Fruit fly (Drosophila melanogaster): ENCODE data around the gene CG31288.
A peak's percentile ranks its signal among the peaks of the same experiment; 100 is the strongest.

CG31288 gene

dm6 chr3R:25299507-25299964, at the start of gene CG31288:
CG31288 (minus strand) TSS chr3R:25299557.
- TF ChIP-seq psq (GFP tag; optimal IDR thresholded peaks at IDR 0.05): no peak
- no peak for TF ChIP-seq h (GFP tag; optimal IDR thresholded peaks at IDR 0.05)
- no peak for TF ChIP-seq CG9705 (GFP tag; optimal IDR thresholded peaks at IDR 0.05)
- no peak for TF ChIP-seq ey (GFP tag; optimal IDR thresholded peaks at IDR 0.05)
- no peak for TF ChIP-seq N (GFP tag; optimal IDR thresholded peaks at IDR 0.05)
- TF ChIP-seq Myc (optimal IDR thresholded peaks at IDR 0.05): no peak
- no peak for TF ChIP-seq dl (GFP tag; optimal IDR thresholded peaks at IDR 0.05; ENCODE audit: insufficient read depth in 1 of 2, partially characterized antibody in 2 of 2)
- no peak for TF ChIP-seq dsf (GFP tag; optimal IDR thresholded peaks at IDR 0.05; ENCODE audit: borderline replicate concordance)
- no peak for TF ChIP-seq lola (GFP tag; optimal IDR thresholded peaks at IDR 0.05)
- no peak for TF ChIP-seq GATAd (GFP tag; optimal IDR thresholded peaks at IDR 0.05)
- no peak for TF ChIP-seq Mio (GFP tag; optimal IDR thresholded peaks at IDR 0.05)
- no peak for TF ChIP-seq Dfd (GFP tag; optimal IDR thresholded peaks at IDR 0.05)
- TF ChIP-seq brk (GFP tag; optimal IDR thresholded peaks at IDR 0.05): no peak
- no peak for TF ChIP-seq OdsH (GFP tag; optimal IDR thresholded peaks at IDR 0.05)
- TF ChIP-seq Abd-B (GFP tag; optimal IDR thresholded peaks at IDR 0.05): no peak
- TF ChIP-seq Hr78 (GFP tag; optimal IDR thresholded peaks at IDR 0.05): no peak
- no peak for TF ChIP-seq usp (GFP tag; optimal IDR thresholded peaks at IDR 0.05)
- TF ChIP-seq CG32264 (GFP tag; optimal IDR thresholded peaks at IDR 0.05): no peak
- no peak for TF ChIP-seq dmrt93B (GFP tag; optimal IDR thresholded peaks at IDR 0.05)

- TF ChIP-seq HLH106 (tag; optimal IDR thresholded peaks at IDR 0.05): no peak
- TF ChIP-seq Rel (GFP tag; optimal IDR thresholded peaks at IDR 0.05): no peak
- TF ChIP-seq Rel (tag; optimal IDR thresholded peaks at IDR 0.05): no peak
- TF ChIP-seq woc (GFP tag; optimal IDR thresholded peaks at IDR 0.05): no peak
- TF ChIP-seq OdsH (GFP tag; optimal IDR thresholded peaks at IDR 0.05): no peak
- no peak for TF ChIP-seq CrebA (GFP tag; optimal IDR thresholded peaks at IDR 0.05; ENCODE audit: borderline replicate concordance)
- TF ChIP-seq Dfd (GFP tag; optimal IDR thresholded peaks at IDR 0.05): no peak
- TF ChIP-seq Vsx2 (GFP tag; optimal IDR thresholded peaks at IDR 0.05; ENCODE audit: partially characterized antibody): no peak
- TF ChIP-seq brk (GFP tag; optimal IDR thresholded peaks at IDR 0.05): no peak
- TF ChIP-seq Abd-B (GFP tag; optimal IDR thresholded peaks at IDR 0.05): no peak
- TF ChIP-seq Hr83 (GFP tag; optimal IDR thresholded peaks at IDR 0.05; ENCODE audit: poor library complexity, severe bottlenecking): no peak
- no peak for TF ChIP-seq usp (GFP tag; optimal IDR thresholded peaks at IDR 0.05)
- no peak for TF ChIP-seq br (GFP tag; optimal IDR thresholded peaks at IDR 0.05)
Measured at dm6 chr3R:25346899-25347298, 47.5 kb upstream of the CG31288 start, which contains the start of gene tobi. tobi (minus strand) TSS chr3R:25346921.

- TF ChIP-seq sage (GFP tag; optimal IDR thresholded peaks at IDR 0.05) (no peak), Hr78 (GFP tag; optimal IDR thresholded peaks at IDR 0.05) (no peak), h (GFP tag; optimal IDR thresholded peaks at IDR 0.05) (no peak)
Measured at dm6 chr3R:25339952-25340351, 40.6 kb upstream of the CG31288 start, which contains the start of gene rha. rha (plus strand) TSS chr3R:25340252.

- TF ChIP-seq woc (GFP tag; optimal IDR thresholded peaks at IDR 0.05) (no peak), sage (GFP tag; optimal IDR thresholded peaks at IDR 0.05) (no peak), Hr83 (GFP tag; optimal IDR thresholded peaks at IDR 0.05; ENCODE audit: poor library complexity, severe bottlenecking) (peak; percentile 18)
Measured at dm6 chr3R:25335065-25335464, 35.7 kb upstream of the CG31288 start, which contains the start of the genes CG10669 and CG11902. CG10669 (minus strand) TSS chr3R:25335243. CG11902 (plus strand) TSS chr3R:25335257.

dm6 chr3R:25331103-25331502, 31.7 kb upstream of the CG31288 start, which contains the start of gene CHKov2:
CHKov2 (minus strand) TSS chr3R:25331203.
- TF ChIP-seq Dif (GFP tag; optimal IDR thresholded peaks at IDR 0.05; ENCODE audit: partially characterized antibody) (no peak), GATAd (GFP tag; optimal IDR thresholded peaks at IDR 0.05) (no peak), psq (GFP tag; optimal IDR thresholded peaks at IDR 0.05) (no peak), Rel (GFP tag; optimal IDR thresholded peaks at IDR 0.05) (no peak), Rel (tag; optimal IDR thresholded peaks at IDR 0.05) (no peak), Hr83 (GFP tag; optimal IDR thresholded peaks at IDR 0.05; ENCODE audit: poor library complexity, severe bottlenecking) (no peak), Hr78 (GFP tag; optimal IDR thresholded peaks at IDR 0.05) (no peak), CG32264 (GFP tag; optimal IDR thresholded peaks at IDR 0.05) (no peak), Abd-B (GFP tag; optimal IDR thresholded peaks at IDR 0.05) (no peak), CrebA (GFP tag; optimal IDR thresholded peaks at IDR 0.05; ENCODE audit: borderline replicate concordance) (no peak), OdsH (GFP tag; optimal IDR thresholded peaks at IDR 0.05) (no peak), fru (GFP tag; optimal IDR thresholded peaks at IDR 0.05) (no peak), Mio (GFP tag; optimal IDR thresholded peaks at IDR 0.05) (no peak), jim (GFP tag; optimal IDR thresholded peaks at IDR 0.05) (no peak)
